Worm (Caenorhabditis elegans): ENCODE results near the gene C01C4.3.
A peak's percentile ranks its signal among the peaks of the same experiment; 100 is the strongest.

C01C4.3 gene

ce11 chrX:3678507-3679175 lies 18.1 kb upstream of the C01C4.3 start, which contains the start of gene tag-52 (continued):
- no peak for TF ChIP-seq nhr-12 (tag; optimal IDR thresholded peaks at IDR 0.05)
- no peak for TF ChIP-seq ets-5 (GFP tag; IDR thresholded peaks at IDR 0.05)
- TF ChIP-seq sptf-1 (tag; optimal IDR thresholded peaks at IDR 0.05), result no peak
- TF ChIP-seq xbp-1 (tag; optimal IDR thresholded peaks at IDR 0.05), result no peak
- peak; percentile 74 for TF ChIP-seq nhr-20 (tag; optimal IDR thresholded peaks at IDR 0.05)
- TF ChIP-seq lin-35 (GFP tag; optimal IDR thresholded peaks at IDR 0.05), result peak; percentile 39 to 66
- TF ChIP-seq vab-15 (tag; optimal IDR thresholded peaks at IDR 0.05), result no peak
- no peak for TF ChIP-seq skn-1 (tag; optimal IDR thresholded peaks at IDR 0.05)
- no peak for TF ChIP-seq alr-1 (tag; optimal IDR thresholded peaks at IDR 0.05; ENCODE audit: borderline replicate concordance)
- no peak for TF ChIP-seq nhr-11 (tag; optimal IDR thresholded peaks at IDR 0.05)
- peak; percentile 60 for TF ChIP-seq snu-23 (GFP tag; optimal IDR thresholded peaks at IDR 0.05)
- TF ChIP-seq isw-1 (GFP tag; IDR thresholded peaks at IDR 0.05), result no peak
- no peak for TF ChIP-seq fos-1 (tag; optimal IDR thresholded peaks at IDR 0.05)
- peak; percentile 90 for TF ChIP-seq lin-14 (GFP tag; optimal IDR thresholded peaks at IDR 0.05)
- TF ChIP-seq hpl-2 (GFP tag; optimal IDR thresholded peaks at IDR 0.05), result no peak
- TF ChIP-seq ces-1 (GFP tag; optimal IDR thresholded peaks at IDR 0.05), result no peak
- TF ChIP-seq dpl-1 (GFP tag; optimal IDR thresholded peaks at IDR 0.05), result peak; percentile 27 to 70 (median 48)
- TF ChIP-seq elt-2 (tag; optimal IDR thresholded peaks at IDR 0.05), result peak; percentile 86
- TF ChIP-seq egl-13 (tag; optimal IDR thresholded peaks at IDR 0.05), result no peak
- no peak for TF ChIP-seq nhr-237 (tag; optimal IDR thresholded peaks at IDR 0.05)
- TF ChIP-seq nhr-76 (tag; optimal IDR thresholded peaks at IDR 0.05), result no peak
- TF ChIP-seq swsn-7 (tag; optimal IDR thresholded peaks at IDR 0.05), result no peak
- no peak for TF ChIP-seq mab-9 (GFP tag; IDR thresholded peaks at IDR 0.05)
- no peak for TF ChIP-seq C04F5.9 (tag; optimal IDR thresholded peaks at IDR 0.05)
- no peak for TF ChIP-seq pqm-1 (tag; optimal IDR thresholded peaks at IDR 0.05)
- TF ChIP-seq C16A3.4 (tag; optimal IDR thresholded peaks at IDR 0.05), result peak; percentile 16
- TF ChIP-seq fkh-4 (tag; optimal IDR thresholded peaks at IDR 0.05; ENCODE audit: borderline replicate concordance), result no peak
- no peak for TF ChIP-seq nhr-28 (tag; optimal IDR thresholded peaks at IDR 0.05)
- no peak for TF ChIP-seq ceh-88 (GFP tag; IDR thresholded peaks at IDR 0.05)
- peak; percentile 28 for TF ChIP-seq lir-3 (tag; optimal IDR thresholded peaks at IDR 0.05; ENCODE audit: poor library complexity)
- no peak for TF ChIP-seq dsc-1 (tag; optimal IDR thresholded peaks at IDR 0.05)
- TF ChIP-seq irx-1 (tag; optimal IDR thresholded peaks at IDR 0.05), result no peak
- no peak for TF ChIP-seq Y116A8C.19 (tag; optimal IDR thresholded peaks at IDR 0.05; ENCODE audit: borderline replicate concordance)
- TF ChIP-seq ceh-63 (GFP tag; optimal IDR thresholded peaks at IDR 0.05), result peak; percentile 97
- TF ChIP-seq mef-2 (tag; optimal IDR thresholded peaks at IDR 0.05), result no peak
- TF ChIP-seq C34B4.2 (tag; optimal IDR thresholded peaks at IDR 0.05), result no peak
- TF ChIP-seq nhr-47 (tag; optimal IDR thresholded peaks at IDR 0.05), result peak; percentile 27
- TF ChIP-seq aha-1 (tag; optimal IDR thresholded peaks at IDR 0.05), result no peak
- TF ChIP-seq unc-62 (GFP tag; optimal IDR thresholded peaks at IDR 0.05), result no peak
- TF ChIP-seq sox-4 (tag; optimal IDR thresholded peaks at IDR 0.05), result no peak

- TF ChIP-seq sptf-1 (tag; optimal IDR thresholded peaks at IDR 0.05) (no peak), mdl-1 (tag; optimal IDR thresholded peaks at IDR 0.05) (peak in 1 of 2 experiments; percentile 13), swsn-7 (tag; optimal IDR thresholded peaks at IDR 0.05) (no peak), unc-98 (GFP tag; IDR thresholded peaks at IDR 0.05) (no peak), fkh-10 (GFP tag; optimal IDR thresholded peaks at IDR 0.05) (no peak), nhr-28 (tag; optimal IDR thresholded peaks at IDR 0.05) (no peak), unc-130 (tag; optimal IDR thresholded peaks at IDR 0.05) (peak; percentile 24), efl-3 (GFP tag; optimal IDR thresholded peaks at IDR 0.05) (no peak), nhr-71 (tag; optimal IDR thresholded peaks at IDR 0.05) (peak; percentile 35), ceh-82 (tag; optimal IDR thresholded peaks at IDR 0.05) (no peak), pag-3 (tag; optimal IDR thresholded peaks at IDR 0.05; ENCODE audit: borderline replicate concordance, insufficient read depth) (peak; percentile 80), elt-2 (tag; optimal IDR thresholded peaks at IDR 0.05) (peak; percentile 7), rnt-1 (tag; optimal IDR thresholded peaks at IDR 0.05) (peak; percentile 58), lin-15B (tag; optimal IDR thresholded peaks at IDR 0.05) (no peak), aly-2 (tag; optimal IDR thresholded peaks at IDR 0.05) (no peak), lin-14 (GFP tag; optimal IDR thresholded peaks at IDR 0.05) (peak; percentile 37)
These were observed 16.0 kb upstream of the C01C4.3 start, which contains the start of gene tsp-17 for ce11 chrX:3680544-3681214. Gene tsp-17, plus strand, starts transcription at chrX:3681164.
